Worm (Caenorhabditis elegans) whole organism, early embryonic: ENCODE results near the gene esyt-2.

Experiments
- B0310.2 ChIP-seq: sonication (generic microtip); optimal IDR thresholded peaks from 2 replicates; lab custom pipeline; 2016; ENCODE audit warnings: mild to moderate bottlenecking, missing genetic modification characterization, missing compliant biosample characterization
- aly-1 ChIP-seq: sonication (generic microtip); optimal IDR thresholded peaks from 2 replicates; lab custom pipeline; 2016; ENCODE audit warnings: missing genetic modification characterization, missing compliant biosample characterization
- ama-1 ChIP-seq: fragments of 150-350 bp; optimal IDR thresholded peaks from 2 replicates; lab custom pipeline; 2014
- ceh-13 ChIP-seq: fragments of 200-800 bp; sonication (Bioruptor generic); optimal IDR thresholded peaks from 2 replicates; lab custom pipeline; 2018; ENCODE audit warnings: mild to moderate bottlenecking, missing genetic modification characterization, missing compliant biosample characterization
- ceh-36 ChIP-seq: sonication (generic microtip); optimal IDR thresholded peaks from 2 replicates; lab custom pipeline; 2016; ENCODE audit warnings: missing genetic modification characterization, inconsistent platforms, missing compliant biosample characterization
- hmbx-1 ChIP-seq: sonication (generic microtip); optimal IDR thresholded peaks from 2 replicates; lab custom pipeline; 2016; ENCODE audit warnings: mild to moderate bottlenecking, missing genetic modification characterization, missing compliant biosample characterization
- hnd-1 ChIP-seq: sonication (generic microtip); optimal IDR thresholded peaks from 2 replicates; lab custom pipeline; 2016; ENCODE audit warnings: missing genetic modification characterization, missing compliant biosample characterization
- pes-1 ChIP-seq: fragments of 200-800 bp; sonication (Bioruptor generic); IDR thresholded peaks from 2 replicates; pipeline ENCODE4 v1.3.6; 2022; ENCODE audit warnings: missing genetic modification reagents, missing genetic modification characterization, missing compliant biosample characterization
- scrt-1 ChIP-seq: fragments of 200-800 bp; sonication (Bioruptor generic); IDR thresholded peaks from 2 replicates; pipeline ENCODE4 v1.3.6; 2022; ENCODE audit warnings: missing genetic modification characterization, missing compliant biosample characterization
- sea-1 ChIP-seq: fragments of 200-800 bp; sonication (Bioruptor generic); conservative IDR thresholded peaks from 2 replicates; pipeline ENCODE4 v1.3.6; 2022; ENCODE audit warnings: missing genetic modification characterization, missing compliant biosample characterization
- tbx-11 ChIP-seq: fragments of 200-800 bp; sonication (Bioruptor generic); IDR thresholded peaks from 2 replicates; pipeline ENCODE4 v1.3.6; 2022; ENCODE audit warnings: missing genetic modification characterization, missing compliant biosample characterization
- tbx-37 ChIP-seq: fragments of 200-800 bp; sonication (Bioruptor generic); conservative IDR thresholded peaks from 2 replicates; pipeline ENCODE4 v1.3.6; 2022; ENCODE audit warnings: missing genetic modification reagents, missing genetic modification characterization, missing compliant biosample characterization
- tra-4 ChIP-seq: sonication (generic microtip); optimal IDR thresholded peaks from 2 replicates; lab custom pipeline; 2017; ENCODE audit warnings: missing genetic modification characterization, missing compliant biosample characterization

DNA sequence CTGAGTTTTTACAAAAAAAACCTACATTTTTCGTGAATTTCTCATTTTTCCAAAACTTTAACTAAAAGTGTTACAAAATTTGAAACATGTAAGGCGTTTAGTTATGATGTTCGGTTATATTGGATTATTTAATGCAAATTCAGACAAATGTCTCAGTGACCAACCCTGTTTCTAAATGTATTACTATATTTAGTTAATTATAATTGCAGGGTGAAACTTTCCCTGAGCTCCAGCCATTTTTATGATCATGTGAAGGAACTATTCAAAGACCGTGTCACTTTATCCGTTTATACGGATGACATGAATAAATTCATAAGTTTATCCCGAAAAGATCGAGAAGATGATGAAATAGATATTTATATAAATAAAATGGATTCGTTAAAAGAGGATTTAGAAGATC, 40.0 kb downstream of the esyt-2 start, which contains the start of gene C23G10.5:
- TF ChIP-seq ceh-36 (tag; lab: Kevin White, UChicago) (no peak), ama-1 (no peak), ceh-13 (GFP tag; lab: Kevin White, UChicago) (no peak), pes-1 (GFP tag; lab: Robert Waterston, UW) (no peak), B0310.2 (tag; lab: Kevin White, UChicago) (no peak), sea-1 (GFP tag; lab: Robert Waterston, UW) (no peak), hmbx-1 (no peak), tbx-11 (GFP tag; lab: Robert Waterston, UW) (no peak), tra-4 (tag; lab: Kevin White, UChicago) (no peak), tbx-37 (GFP tag; lab: Robert Waterston, UW) (no peak), hnd-1 (tag; lab: Kevin White, UChicago) (no peak), scrt-1 (no peak), aly-1 (tag; lab: Kevin White, UChicago) (no peak)
